Fruit fly (Drosophila melanogaster) whole organism, wandering third instar larva: ENCODE results near the gene tacc.

Experiments
- Hr78 ChIP-seq: fragments of >200 bp; optimal IDR thresholded peaks from 2 replicates; lab custom pipeline; 2017; ENCODE audit warnings: missing biosample characterization, missing genetic modification characterization
- Sp1 ChIP-seq: fragments of 200-800 bp; sonication (Bioruptor generic); optimal IDR thresholded peaks from 3 replicates; lab custom pipeline; 2019; ENCODE audit warnings: missing biosample characterization, mild to moderate bottlenecking, missing genetic modification characterization, moderate library complexity
- lola ChIP-seq: fragments of >200 bp; optimal IDR thresholded peaks from 2 replicates; lab custom pipeline; 2017; ENCODE audit warnings: missing biosample characterization, missing genetic modification characterization
- usp ChIP-seq: fragments of >200 bp; optimal IDR thresholded peaks from 2 replicates; lab custom pipeline; 2017; ENCODE audit warnings: missing biosample characterization, missing genetic modification characterization

dm6 chr3R:4728448-4728847 lies 20.4 kb downstream of the tacc start:
- TF ChIP-seq usp (no peak), lola (GFP tag; lab: Kevin White, UChicago) (no peak), Hr78 (GFP tag; lab: Kevin White, UChicago) (no peak), Sp1 (GFP tag; lab: Kevin White, UChicago) (no peak)
